Worm (Caenorhabditis elegans): Measurements from ENCODE around the gene pho-10.

The pho-10 gene

ce11 chrII:9888549-9888948, 31.8 kb downstream of the pho-10 start:
- no peak for TF ChIP-seq pha-4 (GFP tag; IDR thresholded peaks at IDR 0.05)
- no peak for TF ChIP-seq pha-4 (tag; optimal IDR thresholded peaks at IDR 0.05)
- no peak for TF ChIP-seq mep-1 (tag; optimal IDR thresholded peaks at IDR 0.05)
- TF ChIP-seq unc-62 (GFP tag; optimal IDR thresholded peaks at IDR 0.05 in 1 of 2), result peak in 1 of 2 experiments; percentile 93
- TF ChIP-seq unc-62 (tag; optimal IDR thresholded peaks at IDR 0.05), result no peak

DNA sequence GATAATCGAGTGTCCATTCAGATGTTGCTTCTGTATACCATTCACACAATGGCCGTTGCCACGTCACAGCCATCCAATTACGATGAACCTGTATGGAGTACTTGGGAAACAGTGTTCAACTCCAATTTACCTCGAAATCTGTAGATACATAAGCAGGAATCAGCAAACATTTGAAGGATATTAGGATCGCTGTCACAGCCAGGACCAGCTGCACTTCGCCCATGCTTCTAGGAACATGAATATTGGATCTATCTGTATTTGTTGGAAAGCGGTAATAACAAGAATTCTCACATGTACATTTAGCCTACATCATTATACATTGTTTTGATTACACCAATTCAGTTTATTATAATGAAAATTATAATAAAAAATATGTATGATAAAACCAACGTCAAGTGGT, 34.2 kb downstream of the pho-10 start, which contains the start of gene algn-8:
Gene algn-8, minus strand, starts transcription at position 227 of the 400 bp plus-strand sequence.
- TF ChIP-seq snpc-1.2 (GFP tag; IDR thresholded peaks at IDR 0.05) (no peak), T26A8.4 (GFP tag; IDR thresholded peaks at IDR 0.05) (0 out of 2 replicates have a peak, but pooled peaks have one; percentile 49), fos-1 (tag; optimal IDR thresholded peaks at IDR 0.05) (no peak), lin-29 (GFP tag; IDR thresholded peaks at IDR 0.05) (no peak), spr-1 (tag; optimal IDR thresholded peaks at IDR 0.05) (no peak), F10B5.3 (tag; optimal IDR thresholded peaks at IDR 0.05) (peak; percentile 3), F37D6.2 (tag; optimal IDR thresholded peaks at IDR 0.05) (no peak), hif-1 (tag; optimal IDR thresholded peaks at IDR 0.05) (no peak), lim-7 (GFP tag; IDR thresholded peaks at IDR 0.05) (0 out of 2 replicates have a peak, but pooled peaks have one; percentile 18), zfp-3 (GFP tag; conservative IDR thresholded peaks at IDR 0.05) (0 out of 2 replicates have a peak, but pooled peaks have one; percentile 29), ztf-11 (tag; optimal IDR thresholded peaks at IDR 0.05) (no peak), R02D3.7 (tag; optimal IDR thresholded peaks at IDR 0.05) (no peak), mes-2 (tag; optimal IDR thresholded peaks at IDR 0.05; ENCODE audit: poor library complexity, severe bottlenecking) (peak; percentile 22), nhr-25 (tag; optimal IDR thresholded peaks at IDR 0.05; ENCODE audit: borderline replicate concordance, insufficient read depth) (peak; percentile 26), duxl-1 (tag; optimal IDR thresholded peaks at IDR 0.05; ENCODE audit: poor library complexity) (peak; percentile 46), ceh-20 (GFP tag; IDR thresholded peaks at IDR 0.05) (no peak), spr-3 (GFP tag; optimal IDR thresholded peaks at IDR 0.05) (peak; percentile 10), tra-1 (GFP tag; IDR thresholded peaks at IDR 0.05) (0 out of 2 replicates have a peak, but pooled peaks have one; percentile 16), unc-39 (tag; optimal IDR thresholded peaks at IDR 0.05) (no peak), nhr-102 (tag; optimal IDR thresholded peaks at IDR 0.05) (peak; percentile 32), cey-2 (tag; optimal IDR thresholded peaks at IDR 0.05; ENCODE audit: borderline replicate concordance, insufficient read depth) (no peak), daf-8 (GFP tag; IDR thresholded peaks at IDR 0.05) (no peak)

DNA sequence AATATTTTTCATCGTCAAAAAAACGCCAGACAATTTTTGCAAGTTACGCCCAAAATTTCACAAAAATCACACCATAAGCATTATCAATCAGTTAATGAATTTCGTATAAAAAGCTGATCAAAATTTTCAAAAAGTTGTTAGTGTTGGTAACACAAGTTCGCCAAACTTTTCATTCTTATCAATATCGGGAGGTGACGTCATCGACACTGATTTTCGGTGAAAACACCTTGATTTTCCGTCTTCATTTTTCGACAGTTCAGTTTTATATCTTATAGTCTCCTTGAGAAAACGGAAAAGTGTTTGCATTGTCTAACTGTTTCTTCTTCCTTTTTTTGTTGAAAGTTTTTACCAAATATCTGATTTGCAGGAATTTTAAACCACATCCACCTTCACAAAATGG, 39.5 kb downstream of the pho-10 start, which contains the start of gene C08H9.15:
Gene C08H9.15, plus strand, starts transcription at position 368 of the 400 bp plus-strand sequence.
- TF ChIP-seq nhr-111 (GFP tag; optimal IDR thresholded peaks at IDR 0.05) (no peak), nhr-28 (tag; optimal IDR thresholded peaks at IDR 0.05) (peak; percentile 11)

DNA sequence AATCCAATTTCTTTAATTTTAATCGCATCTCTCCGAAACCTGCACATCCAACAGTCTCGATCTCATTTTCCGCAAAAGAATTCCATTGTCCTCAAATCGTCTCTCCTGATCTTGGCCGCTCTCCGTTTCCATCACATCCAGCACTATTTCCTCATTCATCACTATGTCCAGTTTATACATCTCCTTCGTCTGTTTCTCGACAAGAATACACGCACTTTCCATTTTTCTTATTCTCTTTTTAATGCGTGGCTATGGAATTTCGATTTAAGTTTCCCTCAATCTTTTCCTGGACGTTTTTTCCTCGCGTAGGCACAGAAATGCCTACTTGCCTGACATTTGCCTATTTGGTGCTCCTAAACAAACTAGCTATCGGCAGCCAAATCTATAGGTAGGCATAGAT, 40.6 kb downstream of the pho-10 start:
- TF ChIP-seq unc-62 (GFP tag; optimal IDR thresholded peaks at IDR 0.05 in 1 of 2) (peak in 1 of 2 experiments; percentile 8), unc-62 (tag; optimal IDR thresholded peaks at IDR 0.05) (no peak), dmd-8 (GFP tag; IDR thresholded peaks at IDR 0.05) (no peak), ceh-62 (tag; optimal IDR thresholded peaks at IDR 0.05) (no peak), ctbp-1 (GFP tag; IDR thresholded peaks at IDR 0.05) (no peak), zip-11 (GFP tag; IDR thresholded peaks at IDR 0.05) (no peak), rbr-2 (tag; optimal IDR thresholded peaks at IDR 0.05) (no peak), lsy-2 (tag; optimal IDR thresholded peaks at IDR 0.05) (no peak), gei-8 (GFP tag; optimal IDR thresholded peaks at IDR 0.05) (no peak), aha-1 (tag) (peak; percentile 73), ZK546.5 (tag; optimal IDR thresholded peaks at IDR 0.05) (no peak), cey-2 (tag; optimal IDR thresholded peaks at IDR 0.05; ENCODE audit: borderline replicate concordance, insufficient read depth) (no peak), daf-19 (GFP tag; conservative IDR thresholded peaks at IDR 0.05) (no peak)
